Fruit fly (Drosophila melanogaster) whole organism, embryonic: ENCODE measurements around the gene MED15.

Source experiments
- Ada2b ChIP-seq: fragments of 200-800 bp; sonication (Bioruptor generic); IDR thresholded peaks from 2 replicates; pipeline ENCODE4 v1.3.6; 2022; ENCODE audit warnings: missing biosample characterization, missing genetic modification characterization
- Atf3 ChIP-seq: fragments of 200-800 bp; sonication (Bioruptor generic); optimal IDR thresholded peaks from 3 replicates; lab custom pipeline; 2016; ENCODE audit warnings: missing biosample characterization, missing genetic modification characterization
- B-H2 ChIP-seq: fragments of 200-800 bp; sonication (Bioruptor generic); optimal IDR thresholded peaks from 2 replicates; lab custom pipeline; 2018; ENCODE audit warnings: missing biosample characterization, mild to moderate bottlenecking, missing genetic modification characterization
- Bteb2 ChIP-seq: fragments of 200-800 bp; sonication (Bioruptor generic); optimal IDR thresholded peaks from 2 replicates; lab custom pipeline; 2016; ENCODE audit warnings: missing biosample characterization, missing genetic modification characterization
- CG10565 ChIP-seq: fragments of 200-800 bp; sonication (Bioruptor generic); optimal IDR thresholded peaks from 3 replicates; lab custom pipeline; 2016; ENCODE audit warnings: missing biosample characterization, mild to moderate bottlenecking, missing genetic modification characterization
- CG13775 ChIP-seq: fragments of 200-800 bp; sonication (Bioruptor generic); optimal IDR thresholded peaks from 3 replicates; lab custom pipeline; 2017; ENCODE audit warnings: missing biosample characterization, mild to moderate bottlenecking, missing genetic modification characterization
- CG15479 ChIP-seq: fragments of 200-800 bp; sonication (Bioruptor generic); optimal IDR thresholded peaks from 3 replicates; lab custom pipeline; 2019; ENCODE audit warnings: missing biosample characterization, mild to moderate bottlenecking, missing genetic modification characterization, moderate library complexity
- CG15696 ChIP-seq: fragments of 200-800 bp; sonication (Bioruptor generic); optimal IDR thresholded peaks from 2 replicates; lab custom pipeline; 2019; ENCODE audit warnings: missing biosample characterization, mild to moderate bottlenecking, missing genetic modification characterization, moderate library complexity
- CG17802 ChIP-seq: fragments of 200-800 bp; sonication (Bioruptor generic); optimal IDR thresholded peaks from 2 replicates; lab custom pipeline; 2018; ENCODE audit warnings: missing biosample characterization, mild to moderate bottlenecking, missing genetic modification characterization, moderate library complexity
- CG18011 ChIP-seq: fragments of 200-800 bp; sonication (Bioruptor generic); optimal IDR thresholded peaks from 2 replicates; lab custom pipeline; 2017; ENCODE audit warnings: missing biosample characterization, missing genetic modification characterization, mild to moderate bottlenecking, moderate library complexity, missing genotype
- CG18262 ChIP-seq: fragments of 200-800 bp; optimal IDR thresholded peaks from 3 replicates; lab custom pipeline; 2019; ENCODE audit warnings: missing biosample characterization, mild to moderate bottlenecking, missing genetic modification characterization, moderate library complexity
- CG18619 ChIP-seq: fragments of 200-800 bp; sonication (Bioruptor generic); optimal IDR thresholded peaks from 3 replicates; lab custom pipeline; 2017; ENCODE audit warnings: missing biosample characterization, mild to moderate bottlenecking, missing genetic modification characterization
- CG18764 ChIP-seq: fragments of 200-800 bp; sonication (Bioruptor generic); optimal IDR thresholded peaks from 3 replicates; lab custom pipeline; 2016; ENCODE audit warnings: missing biosample characterization, missing genetic modification characterization
- CG31224 ChIP-seq: fragments of 200-800 bp; sonication (Bioruptor generic); IDR thresholded peaks from 2 replicates; pipeline ENCODE4 v1.3.6; 2022; ENCODE audit warnings: missing biosample characterization, missing genetic modification characterization
- CG34224 ChIP-seq: fragments of 200-800 bp; sonication (Bioruptor generic); IDR thresholded peaks from 3 replicates; pipeline ENCODE4 v1.3.6; 2022; ENCODE audit warnings: missing biosample characterization, missing genetic modification characterization; ENCODE audit not compliant: partially characterized antibody
- CG5245 ChIP-seq: fragments of 200-800 bp; sonication (Bioruptor generic); optimal IDR thresholded peaks from 3 replicates; lab custom pipeline; 2016; ENCODE audit warnings: missing biosample characterization, missing genetic modification characterization
- CG6254 ChIP-seq: fragments of 200-800 bp; sonication (Bioruptor generic); optimal IDR thresholded peaks from 3 replicates; lab custom pipeline; 2017; ENCODE audit warnings: mild to moderate bottlenecking, missing biosample characterization, missing genetic modification reagents, missing genetic modification characterization
- CG6654 ChIP-seq: fragments of 200-800 bp; sonication (Bioruptor generic); optimal IDR thresholded peaks from 2 replicates; lab custom pipeline; 2017; ENCODE audit warnings: missing biosample characterization, mild to moderate bottlenecking, missing genetic modification characterization
- CG7271 ChIP-seq: fragments of 200-800 bp; sonication (Bioruptor generic); optimal IDR thresholded peaks from 2 replicates; lab custom pipeline; 2018; ENCODE audit warnings: missing biosample characterization, mild to moderate bottlenecking, missing genetic modification characterization, moderate library complexity
- CG8281 ChIP-seq: fragments of 200-800 bp; sonication (Bioruptor generic); optimal IDR thresholded peaks from 2 replicates; lab custom pipeline; 2018; ENCODE audit warnings: missing biosample characterization, mild to moderate bottlenecking, missing genetic modification characterization, moderate library complexity
- CG8478 ChIP-seq: fragments of >200 bp; optimal IDR thresholded peaks from 2 replicates; lab custom pipeline; 2018
- D19A ChIP-seq: fragments of 200-800 bp; optimal IDR thresholded peaks from 3 replicates; lab custom pipeline; 2019; ENCODE audit warnings: missing biosample characterization, mild to moderate bottlenecking, missing genetic modification characterization, moderate library complexity
- Dip3 ChIP-seq: fragments of 200-800 bp; sonication (Bioruptor generic); optimal IDR thresholded peaks from 3 replicates; lab custom pipeline; 2016; ENCODE audit warnings: missing biosample characterization, missing genetic modification characterization
- Ets65A ChIP-seq: fragments of 200-800 bp; sonication (Bioruptor generic); peaks from one replicate; lab custom pipeline; 2016; ENCODE audit warnings: missing biosample characterization, missing genetic modification characterization
- Ets97D ChIP-seq: fragments of 200-800 bp; sonication (Bioruptor generic); optimal IDR thresholded peaks from 3 replicates; lab custom pipeline; 2016; ENCODE audit warnings: missing biosample characterization, missing genetic modification characterization
- Lpt ChIP-seq: fragments of >200 bp; optimal IDR thresholded peaks from 2 replicates; lab custom pipeline; 2018; ENCODE audit warnings: missing biosample characterization, missing genetic modification characterization
- NfI ChIP-seq: fragments of 200-800 bp; sonication (Bioruptor generic); optimal IDR thresholded peaks from 3 replicates; lab custom pipeline; 2018; ENCODE audit warnings: missing biosample characterization, mild to moderate bottlenecking, missing genetic modification characterization, moderate library complexity
- Oaz ChIP-seq: fragments of 200-800 bp; sonication (Bioruptor generic); IDR thresholded peaks from 2 replicates; pipeline ENCODE4 v1.3.6; 2022; ENCODE audit warnings: missing biosample characterization, missing genetic modification characterization
- PHDP ChIP-seq: fragments of 200-800 bp; sonication (Bioruptor generic); optimal IDR thresholded peaks from 3 replicates; lab custom pipeline; 2018; ENCODE audit warnings: missing biosample characterization, mild to moderate bottlenecking, missing genetic modification characterization, moderate library complexity
- Sry-δ ChIP-seq: fragments of 200-800 bp; sonication (Bioruptor generic); optimal IDR thresholded peaks from 2 replicates; lab custom pipeline; 2016; ENCODE audit warnings: missing biosample characterization, missing genetic modification characterization
- Usf ChIP-seq: fragments of 200-800 bp; sonication (Bioruptor generic); optimal IDR thresholded peaks from 2 replicates; lab custom pipeline; 2017; ENCODE audit warnings: missing genotype, missing biosample characterization, missing genetic modification characterization
- YL-1 ChIP-seq: fragments of 200-800 bp; sonication (Bioruptor generic); optimal IDR thresholded peaks from 3 replicates; lab custom pipeline; 2017; ENCODE audit warnings: missing biosample characterization, mild to moderate bottlenecking, missing genetic modification characterization
- ash1 ChIP-seq: fragments of 200-800 bp; sonication (Bioruptor generic); optimal IDR thresholded peaks from 2 replicates; lab custom pipeline; 2018; ENCODE audit warnings: missing biosample characterization, mild to moderate bottlenecking, missing genetic modification characterization
- fd96Cb ChIP-seq: fragments of 200-800 bp; sonication (Bioruptor generic); optimal IDR thresholded peaks from 2 replicates; lab custom pipeline; 2018; ENCODE audit warnings: missing biosample characterization, mild to moderate bottlenecking, missing genetic modification characterization, moderate library complexity
- ftz-f1 ChIP-seq: fragments of 200-800 bp; sonication (Bioruptor generic); optimal IDR thresholded peaks from 2 replicates; lab custom pipeline; 2016; ENCODE audit warnings: missing biosample characterization, missing genetic modification characterization
- gsb-n ChIP-seq: fragments of 200-800 bp; sonication (Bioruptor generic); optimal IDR thresholded peaks from 3 replicates; lab custom pipeline; 2018; ENCODE audit warnings: missing biosample characterization, mild to moderate bottlenecking, missing genetic modification characterization
- h ChIP-seq: fragments of >200 bp; optimal IDR thresholded peaks from 2 replicates; lab custom pipeline; 2017
- lov ChIP-seq, 2 experiments: fragments of 200-800 bp in 1 of 2; fragments of >200 bp in 1 of 2; sonication (Bioruptor generic) in 1 of 2; IDR thresholded peaks in 1 of 2; optimal IDR thresholded peaks in 1 of 2; 2 replicates in 1 of 2; 3 replicates in 1 of 2; pipeline versions ENCODE4 v1.3.6 to Lab custom; 2017 to 2022; ENCODE audit warnings: missing biosample characterization in 1 of 2, missing genetic modification characterization in 1 of 2
- maf-S ChIP-seq: fragments of 200-800 bp; sonication (Bioruptor generic); optimal IDR thresholded peaks from 2 replicates; lab custom pipeline; 2016; ENCODE audit warnings: missing biosample characterization, missing genetic modification characterization
- salm ChIP-seq: fragments of 200-800 bp; sonication (Bioruptor generic); optimal IDR thresholded peaks from 2 replicates; lab custom pipeline; 2018; ENCODE audit warnings: missing biosample characterization, mild to moderate bottlenecking, missing genetic modification characterization
- sna ChIP-seq: fragments of 200-800 bp; sonication (Bioruptor generic); IDR thresholded peaks from 2 replicates; pipeline ENCODE4 v1.3.6; 2022; ENCODE audit warnings: missing biosample characterization, missing genetic modification characterization; ENCODE audit not compliant: partially characterized antibody
- sqz ChIP-seq: fragments of 200-800 bp; sonication (Bioruptor generic); optimal IDR thresholded peaks from 3 replicates; lab custom pipeline; 2018; ENCODE audit warnings: missing biosample characterization, mild to moderate bottlenecking, missing genetic modification characterization
- tna ChIP-seq: fragments of 200-800 bp; sonication (Bioruptor generic); IDR thresholded peaks from 2 replicates; pipeline ENCODE4 v1.3.6; 2022; ENCODE audit warnings: missing biosample characterization, missing genetic modification characterization; ENCODE audit not compliant: partially characterized antibody
- trh ChIP-seq: fragments of 200-800 bp; sonication (Bioruptor generic); optimal IDR thresholded peaks from 2 replicates; lab custom pipeline; 2016; ENCODE audit warnings: missing biosample characterization, missing genetic modification characterization
- ttk ChIP-seq: fragments of 200-800 bp; sonication (Bioruptor generic); IDR thresholded peaks from 2 replicates; pipeline ENCODE4 v2.1.2; 2022; ENCODE audit warnings: missing biosample characterization, missing genetic modification characterization
- tup ChIP-seq: fragments of 200-800 bp; sonication (Bioruptor generic); optimal IDR thresholded peaks from 2 replicates; lab custom pipeline; 2016; ENCODE audit warnings: missing biosample characterization, mild to moderate bottlenecking, missing genetic modification characterization, moderate library complexity
- unpg ChIP-seq: fragments of 200-800 bp; sonication (Bioruptor generic); optimal IDR thresholded peaks from 3 replicates; lab custom pipeline; 2018; ENCODE audit warnings: missing biosample characterization, mild to moderate bottlenecking, missing genetic modification characterization, moderate library complexity
- wor ChIP-seq: fragments of 200-800 bp; sonication (Bioruptor generic); IDR thresholded peaks from 2 replicates; pipeline ENCODE4 v1.3.6; 2022; ENCODE audit warnings: missing biosample characterization, missing genetic modification characterization
- yki ChIP-seq: fragments of >200 bp; optimal IDR thresholded peaks from 3 replicates; lab custom pipeline; 2018
- z ChIP-seq: fragments of 200-800 bp; sonication (Bioruptor generic); IDR thresholded peaks from 3 replicates; pipeline ENCODE4 v1.3.6; 2022; ENCODE audit warnings: missing biosample characterization, missing genetic modification characterization

The MED15 gene

dm6 chr2L:521940-522632 is 49.3 kb downstream of the MED15 start (continued):
- peak; percentile 69 for TF ChIP-seq trh
- peak; percentile 87 for TF ChIP-seq ttk (GFP tag; lab: Robert Waterston, UW)
- TF ChIP-seq lov (optimal IDR thresholded peaks at IDR 0.05; lab: Kevin White, UChicago), result no peak
- TF ChIP-seq lov (GFP tag; IDR thresholded peaks at IDR 0.05; lab: Robert Waterston, UW), result peak; percentile 88
- TF ChIP-seq z (GFP tag; lab: Robert Waterston, UW), result no peak
- no peak for TF ChIP-seq CG8478 (lab: Kevin White, UChicago)
- peak; percentile 39 for TF ChIP-seq Atf3 (GFP tag; lab: Kevin White, UChicago)
- TF ChIP-seq sna (GFP tag; lab: Robert Waterston, UW), result no peak
- TF ChIP-seq CG10565 (GFP tag; lab: Kevin White, UChicago), result no peak
- TF ChIP-seq unpg, result peak; percentile 78
- no peak for TF ChIP-seq CG7271 (tag; lab: Kevin White, UChicago)
- TF ChIP-seq CG18262 (tag; lab: Kevin White, UChicago), result peak; percentile 91
- peak; percentile 2 for TF ChIP-seq Ets65A (GFP tag; lab: Kevin White, UChicago)
- TF ChIP-seq CG18764 (GFP tag; lab: Kevin White, UChicago), result peak; percentile 53
- peak; percentile 56 for TF ChIP-seq CG5245 (GFP tag; lab: Kevin White, UChicago)
- TF ChIP-seq CG8281, result peak; percentile 27
- peak; percentile 19 for TF ChIP-seq NfI (GFP tag; lab: Kevin White, UChicago)
- TF ChIP-seq CG31224 (GFP tag; lab: Robert Waterston, UW), result peak; percentile 62
- peak; percentile 47 for TF ChIP-seq CG13775
- peak; percentile 82 for TF ChIP-seq gsb-n (tag; lab: Kevin White, UChicago)
- TF ChIP-seq fd96Cb (tag; lab: Kevin White, UChicago), result peak; percentile 90
- TF ChIP-seq B-H2 (GFP tag; lab: Kevin White, UChicago), result no peak
- peak; percentile 75 for TF ChIP-seq D19A (tag; lab: Kevin White, UChicago)
- TF ChIP-seq Oaz (GFP tag; lab: Robert Waterston, UW), result peak; percentile 65
- TF ChIP-seq Bteb2 (GFP tag; lab: Kevin White, UChicago), result no peak
- peak; percentile 18 for TF ChIP-seq Ets97D (GFP tag; lab: Kevin White, UChicago)
- no peak for TF ChIP-seq Lpt
- TF ChIP-seq PHDP, result peak; percentile 76
- TF ChIP-seq CG6654 (GFP tag; lab: Kevin White, UChicago), result peak; percentile 66
- no peak for TF ChIP-seq ftz-f1
- TF ChIP-seq h (lab: Kevin White, UChicago), result no peak
- no peak for TF ChIP-seq CG18011
- peak; percentile 59 for TF ChIP-seq salm
- peak; percentile 73 for TF ChIP-seq Ada2b (GFP tag; lab: Robert Waterston, UW)
- peak; percentile 77 for TF ChIP-seq CG6254 (GFP tag; lab: Kevin White, UChicago)
- no peak for TF ChIP-seq CG34224 (GFP tag; lab: Robert Waterston, UW)
- peak; percentile 72 for TF ChIP-seq wor (GFP tag; lab: Robert Waterston, UW)
- TF ChIP-seq maf-S (GFP tag; lab: Kevin White, UChicago), result peak; percentile 45
- TF ChIP-seq sqz (GFP tag; lab: Kevin White, UChicago), result no peak
- no peak for TF ChIP-seq yki (lab: Kevin White, UChicago)
- TF ChIP-seq CG17802, result peak; percentile 60
- TF ChIP-seq CG15696 (tag; lab: Kevin White, UChicago), result peak; percentile 72
- no peak for TF ChIP-seq tna (GFP tag; lab: Robert Waterston, UW)
- TF ChIP-seq Usf (GFP tag; lab: Kevin White, UChicago), result peak; percentile 53
- TF ChIP-seq CG18619 (GFP tag; lab: Kevin White, UChicago), result peak; percentile 36
- TF ChIP-seq Dip3 (GFP tag; lab: Kevin White, UChicago), result peak; percentile 42
- no peak for TF ChIP-seq Sry-δ (GFP tag; lab: Kevin White, UChicago)
- TF ChIP-seq tup (GFP tag; lab: Kevin White, UChicago), result peak; percentile 48
- peak; percentile 20 for TF ChIP-seq YL-1
- TF ChIP-seq ash1, result peak; percentile 24
- peak; percentile 93 for TF ChIP-seq CG15479 (GFP tag; lab: Kevin White, UChicago)
